Worm (Caenorhabditis elegans): Measurements from ENCODE around the gene eftu-2.

- TF ChIP-seq ama-1 (optimal IDR thresholded peaks at IDR 0.05) = no peak
- no peak for TF ChIP-seq ceh-36 (tag; optimal IDR thresholded peaks at IDR 0.05)
- no peak for TF ChIP-seq flt-1 (GFP tag; IDR thresholded peaks at IDR 0.05)
- TF ChIP-seq aly-1 (tag; optimal IDR thresholded peaks at IDR 0.05) = no peak
- TF ChIP-seq ets-7 (tag; optimal IDR thresholded peaks at IDR 0.05) = no peak
Observed at ce11 chrIII:5976021-5976420, 33.3 kb upstream of the eftu-2 start.
